Fruit fly (Drosophila melanogaster) whole organism, embryonic: Measurements from ENCODE around the gene CG46463.

ENCODE experiments used
- B-H2 ChIP-seq: fragments of 200-800 bp; sonication (Bioruptor generic); optimal IDR thresholded peaks from 2 replicates; lab custom pipeline; 2018; ENCODE audit warnings: missing biosample characterization, mild to moderate bottlenecking, missing genetic modification characterization
- BEAF-32 ChIP-seq: fragments of 200-800 bp; sonication (Bioruptor generic); optimal IDR thresholded peaks from 3 replicates; lab custom pipeline; 2017; ENCODE audit warnings: missing biosample characterization, missing genetic modification characterization, mild to moderate bottlenecking, moderate library complexity, missing genetic modification reagents
- Blimp-1 ChIP-seq: fragments of 200-800 bp; sonication (Bioruptor generic); optimal IDR thresholded peaks from 3 replicates; lab custom pipeline; 2018; ENCODE audit warnings: missing biosample characterization, missing genetic modification characterization, mild to moderate bottlenecking, moderate library complexity, missing genetic modification reagents
- BtbVII ChIP-seq: fragments of 200-800 bp; sonication (Bioruptor generic); optimal IDR thresholded peaks from 3 replicates; lab custom pipeline; 2017; ENCODE audit warnings: missing biosample characterization, mild to moderate bottlenecking, missing genetic modification characterization
- CG10274 ChIP-seq: fragments of 200-800 bp; sonication (Bioruptor generic); optimal IDR thresholded peaks from 3 replicates; lab custom pipeline; 2017; ENCODE audit warnings: missing biosample characterization, mild to moderate bottlenecking, missing genetic modification characterization
- CG10565 ChIP-seq: fragments of 200-800 bp; sonication (Bioruptor generic); optimal IDR thresholded peaks from 3 replicates; lab custom pipeline; 2016; ENCODE audit warnings: missing biosample characterization, mild to moderate bottlenecking, missing genetic modification characterization
- CG12219 ChIP-seq: fragments of 200-800 bp; sonication (Bioruptor generic); optimal IDR thresholded peaks from 3 replicates; lab custom pipeline; 2018; ENCODE audit warnings: missing biosample characterization, mild to moderate bottlenecking, missing genetic modification characterization
- CG14050 ChIP-seq: fragments of 200-800 bp; sonication (Bioruptor generic); IDR thresholded peaks from 3 replicates; pipeline ENCODE4 v1.3.6; 2022; ENCODE audit warnings: missing biosample characterization, missing genetic modification characterization
- CG17361 ChIP-seq: fragments of 200-800 bp; sonication (Bioruptor generic); IDR thresholded peaks from 3 replicates; pipeline ENCODE4 v1.3.6; 2022; ENCODE audit warnings: missing biosample characterization, missing genetic modification characterization
- CG2120 ChIP-seq: fragments of 200-800 bp; sonication (Bioruptor generic); optimal IDR thresholded peaks from 3 replicates; lab custom pipeline; 2016; ENCODE audit warnings: missing biosample characterization, missing genetic modification characterization
- CG34376 ChIP-seq: fragments of 200-800 bp; sonication (Bioruptor generic); optimal IDR thresholded peaks from 2 replicates; lab custom pipeline; 2018; ENCODE audit warnings: missing biosample characterization, mild to moderate bottlenecking, missing genetic modification characterization
- CG4404 ChIP-seq: fragments of 200-800 bp; sonication (Bioruptor generic); IDR thresholded peaks from 2 replicates; pipeline ENCODE4 v1.3.6; 2022; ENCODE audit warnings: missing biosample characterization, missing genetic modification characterization
- CG6272 ChIP-seq: fragments of 200-800 bp; sonication (Bioruptor generic); IDR thresholded peaks from 2 replicates; pipeline ENCODE4 v1.3.6; 2022; ENCODE audit warnings: missing biosample characterization, missing genetic modification characterization
- CG8359 ChIP-seq: fragments of 200-800 bp; sonication (Bioruptor generic); optimal IDR thresholded peaks from 2 replicates; lab custom pipeline; 2017; ENCODE audit warnings: missing biosample characterization, mild to moderate bottlenecking, missing genetic modification characterization, borderline replicate concordance
- CG9817 ChIP-seq: fragments of 200-800 bp; sonication (Bioruptor generic); optimal IDR thresholded peaks from 2 replicates; lab custom pipeline; 2018; ENCODE audit warnings: missing biosample characterization, mild to moderate bottlenecking, missing genetic modification characterization, moderate library complexity
- CkIIα-i1 ChIP-seq: fragments of 200-800 bp; sonication (Bioruptor generic); IDR thresholded peaks from 2 replicates; pipeline ENCODE4 v1.3.6; 2022; ENCODE audit warnings: missing biosample characterization, missing genetic modification characterization
- D19B ChIP-seq: fragments of 200-800 bp; sonication (Bioruptor generic); optimal IDR thresholded peaks from 2 replicates; lab custom pipeline; 2017; ENCODE audit warnings: missing biosample characterization, mild to moderate bottlenecking, missing genetic modification characterization
- Dbx ChIP-seq: fragments of 200-800 bp; sonication (Bioruptor generic); IDR thresholded peaks from 3 replicates; pipeline ENCODE4 v1.3.6; 2022; ENCODE audit warnings: missing biosample characterization, missing genetic modification characterization
- Dek ChIP-seq: fragments of 200-800 bp; sonication (Bioruptor generic); optimal IDR thresholded peaks from 3 replicates; lab custom pipeline; 2019; ENCODE audit warnings: missing biosample characterization, mild to moderate bottlenecking, missing genetic modification characterization, moderate library complexity
- Doc3 ChIP-seq: fragments of 200-800 bp; sonication (Bioruptor generic); IDR thresholded peaks from 3 replicates; pipeline ENCODE4 v1.3.6; 2022; ENCODE audit warnings: missing biosample characterization, missing genetic modification characterization; ENCODE audit not compliant: partially characterized antibody
- Fer2 ChIP-seq: fragments of 200-800 bp; sonication (Bioruptor generic); optimal IDR thresholded peaks from 2 replicates; lab custom pipeline; 2018; ENCODE audit warnings: missing biosample characterization, mild to moderate bottlenecking, missing genetic modification characterization, moderate library complexity
- H2.0 ChIP-seq: fragments of 200-800 bp; sonication (Bioruptor generic); IDR thresholded peaks from 2 replicates; pipeline ENCODE4 v1.3.6; 2022; ENCODE audit warnings: missing biosample characterization, missing genetic modification characterization
- Mad ChIP-seq: fragments of 200-800 bp; sonication (Bioruptor generic); optimal IDR thresholded peaks from 2 replicates; lab custom pipeline; 2016; ENCODE audit warnings: missing biosample characterization, missing genetic modification characterization
- NK7.1 ChIP-seq: fragments of 200-800 bp; sonication (Bioruptor generic); optimal IDR thresholded peaks from 3 replicates; lab custom pipeline; 2016; ENCODE audit warnings: missing biosample characterization, missing genetic modification characterization
- Neu2 ChIP-seq: fragments of 200-800 bp; sonication (Bioruptor generic); optimal IDR thresholded peaks from 3 replicates; lab custom pipeline; 2016; ENCODE audit warnings: missing biosample characterization, missing genetic modification characterization, borderline replicate concordance
- Sox102F ChIP-seq: fragments of 200-800 bp; sonication (Bioruptor generic); optimal IDR thresholded peaks from 2 replicates; lab custom pipeline; 2018; ENCODE audit warnings: missing biosample characterization, mild to moderate bottlenecking, missing genetic modification characterization, moderate library complexity
- Sry-δ ChIP-seq: fragments of 200-800 bp; sonication (Bioruptor generic); optimal IDR thresholded peaks from 2 replicates; lab custom pipeline; 2016; ENCODE audit warnings: missing biosample characterization, missing genetic modification characterization
- Ssrp ChIP-seq: fragments of 200-800 bp; sonication (Bioruptor generic); optimal IDR thresholded peaks from 2 replicates; lab custom pipeline; 2018; ENCODE audit warnings: missing biosample characterization, mild to moderate bottlenecking, missing genetic modification characterization, moderate library complexity
- ac ChIP-seq: fragments of 200-800 bp; sonication (Bioruptor generic); optimal IDR thresholded peaks from 3 replicates; lab custom pipeline; 2017; ENCODE audit warnings: missing biosample characterization, mild to moderate bottlenecking, missing genetic modification characterization
- bbx ChIP-seq: fragments of 200-800 bp; sonication (Bioruptor generic); IDR thresholded peaks from 2 replicates; pipeline ENCODE4 v1.3.6; 2022; ENCODE audit warnings: missing biosample characterization, missing genetic modification characterization; ENCODE audit not compliant: partially characterized antibody
- chif ChIP-seq, 2 experiments: fragments of 200-800 bp; sonication (Bioruptor generic); optimal IDR thresholded peaks; 3 replicates each; lab custom pipeline; 2016; ENCODE audit warnings: missing biosample characterization in 2 of 2, missing genetic modification characterization in 2 of 2
- ci ChIP-seq: fragments of 200-800 bp; sonication (Bioruptor generic); IDR thresholded peaks from 3 replicates; pipeline ENCODE4 v1.3.6; 2022; ENCODE audit warnings: missing biosample characterization, missing genetic modification characterization
- crol ChIP-seq: fragments of 200-800 bp; sonication (Bioruptor generic); IDR thresholded peaks from 2 replicates; pipeline ENCODE4 v1.3.6; 2022; ENCODE audit warnings: missing biosample characterization, missing genetic modification characterization
- dysf ChIP-seq: fragments of 200-800 bp; sonication (Bioruptor generic); IDR thresholded peaks from 3 replicates; pipeline ENCODE4 v1.3.6; 2022; ENCODE audit warnings: missing biosample characterization, missing genetic modification characterization
- gcm ChIP-seq: fragments of 200-800 bp; sonication (Bioruptor generic); optimal IDR thresholded peaks from 2 replicates; lab custom pipeline; 2019; ENCODE audit warnings: missing biosample characterization, mild to moderate bottlenecking, missing genetic modification characterization, moderate library complexity
- gcm2 ChIP-seq: fragments of 200-800 bp; sonication (Bioruptor generic); optimal IDR thresholded peaks from 2 replicates; lab custom pipeline; 2016; ENCODE audit warnings: missing biosample characterization, missing genetic modification characterization
- hb ChIP-seq: fragments of 200-800 bp; sonication (Bioruptor generic); IDR thresholded peaks from 3 replicates; pipeline ENCODE4 v1.3.6; 2022; ENCODE audit warnings: missing biosample characterization, missing genetic modification characterization; ENCODE audit not compliant: partially characterized antibody
- lola ChIP-seq, 3 experiments: fragments of >200 bp in 2 of 3; fragments of 200-800 bp in 1 of 3; sonication (Bioruptor generic) in 1 of 3; optimal IDR thresholded peaks; 2 replicates each; lab custom pipeline; 2017 to 2019; ENCODE audit warnings: missing biosample characterization in 3 of 3, missing genetic modification characterization in 3 of 3, mild to moderate bottlenecking in 1 of 3, moderate library complexity in 1 of 3
- mam ChIP-seq: fragments of 200-800 bp; sonication (Bioruptor generic); optimal IDR thresholded peaks from 3 replicates; lab custom pipeline; 2016; ENCODE audit warnings: missing biosample characterization, missing genetic modification characterization
- pfk ChIP-seq: fragments of 200-800 bp; sonication (Bioruptor generic); optimal IDR thresholded peaks from 2 replicates; lab custom pipeline; 2018; ENCODE audit warnings: missing biosample characterization, mild to moderate bottlenecking, missing genetic modification characterization, moderate library complexity
- pros ChIP-seq: fragments of 200-800 bp; sonication (Bioruptor generic); optimal IDR thresholded peaks from 3 replicates; lab custom pipeline; 2019; ENCODE audit warnings: missing biosample characterization, mild to moderate bottlenecking, missing genetic modification characterization, moderate library complexity
- ranshi ChIP-seq: fragments of 200-800 bp; sonication (Bioruptor generic); IDR thresholded peaks from 2 replicates; pipeline ENCODE4 v1.3.6; 2022; ENCODE audit warnings: missing biosample characterization, missing genetic modification characterization
- sim ChIP-seq: fragments of 200-800 bp; sonication (Bioruptor generic); IDR thresholded peaks from 2 replicates; pipeline ENCODE4 v1.3.6; 2022; ENCODE audit warnings: missing biosample characterization, missing genetic modification characterization
- ssp ChIP-seq: fragments of 200-800 bp; sonication (Bioruptor generic); IDR thresholded peaks from 2 replicates; pipeline ENCODE4 v1.3.6; 2022; ENCODE audit warnings: missing biosample characterization, missing genetic modification characterization
- tap ChIP-seq: fragments of 200-800 bp; optimal IDR thresholded peaks from 3 replicates; lab custom pipeline; 2019; ENCODE audit warnings: missing biosample characterization, mild to moderate bottlenecking, missing genetic modification characterization, moderate library complexity
- toy ChIP-seq: fragments of 200-800 bp; sonication (Bioruptor generic); IDR thresholded peaks from 2 replicates; pipeline ENCODE4 v1.3.6; 2022; ENCODE audit warnings: missing biosample characterization, missing genetic modification characterization
- ttk ChIP-seq: fragments of 200-800 bp; sonication (Bioruptor generic); IDR thresholded peaks from 2 replicates; pipeline ENCODE4 v2.1.2; 2022; ENCODE audit warnings: missing biosample characterization, missing genetic modification characterization
- vnd ChIP-seq: fragments of 200-800 bp; sonication (Bioruptor generic); IDR thresholded peaks from 3 replicates; pipeline ENCODE4 v1.3.6; 2022; ENCODE audit warnings: missing biosample characterization, missing genetic modification characterization; ENCODE audit not compliant: partially characterized antibody
- zen ChIP-seq: fragments of 200-800 bp; sonication (Bioruptor generic); optimal IDR thresholded peaks from 3 replicates; lab custom pipeline; 2018; ENCODE audit warnings: missing biosample characterization, mild to moderate bottlenecking, missing genetic modification characterization, moderate library complexity

Gene CG46463

DNA sequence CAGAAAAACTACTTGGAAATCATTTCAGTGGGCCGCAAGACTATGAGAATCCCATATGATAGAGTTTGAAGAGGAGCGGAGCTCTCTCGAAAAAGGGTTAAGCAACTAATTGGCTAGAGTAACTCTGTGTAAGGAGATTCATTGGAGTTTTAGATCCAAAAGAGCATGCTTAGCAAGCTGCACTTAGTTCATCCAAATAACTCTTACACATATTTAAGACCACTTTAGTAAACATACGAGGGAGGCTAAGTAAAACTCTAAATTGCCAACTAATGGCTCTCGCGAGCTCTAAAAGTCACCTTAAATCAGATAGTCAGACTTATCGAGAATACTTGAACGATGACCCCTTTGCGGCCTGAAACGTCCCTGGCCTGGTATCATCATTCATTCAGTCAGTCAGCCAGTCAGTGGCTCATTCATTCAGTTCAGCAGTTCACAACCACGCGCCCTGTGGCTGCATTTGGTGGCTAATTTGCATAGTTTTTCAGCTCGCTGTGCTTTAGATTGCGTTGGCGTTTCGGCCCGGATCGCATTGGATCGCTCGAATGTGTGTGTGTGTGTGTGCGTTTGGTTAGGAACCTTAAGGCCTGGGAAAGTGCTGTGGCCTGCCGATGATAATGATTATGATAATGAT lies 6.1 kb upstream of the CG46463 start (continued):
- TF ChIP-seq Dek (tag; lab: Kevin White, UChicago), result no peak
- no peak for TF ChIP-seq CG12219 (GFP tag; lab: Kevin White, UChicago)
- no peak for TF ChIP-seq Neu2 (GFP tag; lab: Kevin White, UChicago)
- TF ChIP-seq CG10274, result no peak
- no peak for TF ChIP-seq CkIIα-i1 (GFP tag; lab: Robert Waterston, UW)
- TF ChIP-seq H2.0, result peak; percentile 22; the same call in 1 of the 2 replicates
- TF ChIP-seq hb (GFP tag; lab: Robert Waterston, UW), result 0 out of 3 replicates have a peak, but pooled peaks have one; percentile 30
- TF ChIP-seq ssp (GFP tag; lab: Robert Waterston, UW), result peak; percentile 53
- no peak for TF ChIP-seq lola (GFP tag; optimal IDR thresholded peaks at IDR 0.05; lab: Kevin White, UChicago)
- TF ChIP-seq chif (GFP tag; optimal IDR thresholded peaks at IDR 0.05; lab: Kevin White, UChicago), result peak in 1 of 2 experiments; percentile 4
- 0 out of 2 replicates have a peak, but pooled peaks have one; percentile 25 for TF ChIP-seq ttk (GFP tag; lab: Robert Waterston, UW)
- TF ChIP-seq pfk (GFP tag; lab: Kevin White, UChicago), result no peak
- peak; percentile 32 for TF ChIP-seq Blimp-1 (GFP tag; lab: Kevin White, UChicago)
- TF ChIP-seq bbx (GFP tag; lab: Robert Waterston, UW), result no peak
- TF ChIP-seq Sry-δ (GFP tag; lab: Kevin White, UChicago), result no peak
- TF ChIP-seq ranshi, result 0 out of 2 replicates have a peak, but pooled peaks have one; percentile 17
- TF ChIP-seq gcm2 (GFP tag; lab: Kevin White, UChicago), result no peak
- TF ChIP-seq CG4404 (GFP tag; lab: Robert Waterston, UW), result peak; percentile 31; the same call in 1 of the 2 replicates
- TF ChIP-seq NK7.1 (GFP tag; lab: Kevin White, UChicago), result no peak
- TF ChIP-seq BEAF-32 (GFP tag; lab: Kevin White, UChicago), result no peak
- TF ChIP-seq tap (tag; lab: Kevin White, UChicago), result no peak
- TF ChIP-seq dysf (GFP tag; lab: Robert Waterston, UW), result peak; percentile 73
- TF ChIP-seq ac (GFP tag; lab: Kevin White, UChicago), result no peak
- TF ChIP-seq pros, result no peak
- TF ChIP-seq sim (GFP tag; lab: Robert Waterston, UW), result no peak
- no peak for TF ChIP-seq Dbx (GFP tag; lab: Robert Waterston, UW)
- TF ChIP-seq CG6272 (GFP tag; lab: Robert Waterston, UW), result 0 out of 2 replicates have a peak, but pooled peaks have one; percentile 10
- TF ChIP-seq toy (GFP tag; lab: Robert Waterston, UW), result no peak
- no peak for TF ChIP-seq BtbVII (GFP tag; lab: Kevin White, UChicago)
- TF ChIP-seq crol, result no peak
- no peak for TF ChIP-seq Mad (GFP tag; lab: Kevin White, UChicago)
- TF ChIP-seq CG2120 (GFP tag; lab: Kevin White, UChicago), result no peak
- no peak for TF ChIP-seq Fer2
- peak; percentile 57 for TF ChIP-seq Sox102F
- no peak for TF ChIP-seq Doc3
- no peak for TF ChIP-seq B-H2
- TF ChIP-seq CG17361 (GFP tag; lab: Robert Waterston, UW), result peak; percentile 54; the same call in 1 of the 3 replicates
- no peak for TF ChIP-seq gcm (GFP tag; lab: Kevin White, UChicago)
- TF ChIP-seq CG8359 (GFP tag; lab: Kevin White, UChicago), result no peak
- TF ChIP-seq CG14050, result no peak
- peak; percentile 25 for TF ChIP-seq Ssrp
- no peak for TF ChIP-seq D19B (GFP tag; lab: Kevin White, UChicago)
- no peak for TF ChIP-seq zen (tag; lab: Kevin White, UChicago)
- TF ChIP-seq ci (GFP tag; lab: Robert Waterston, UW), result no peak
- TF ChIP-seq CG10565 (GFP tag; lab: Kevin White, UChicago), result no peak
- TF ChIP-seq vnd (GFP tag; lab: Robert Waterston, UW), result no peak
- peak; percentile 9 for TF ChIP-seq CG9817 (tag; lab: Kevin White, UChicago)
- no peak for TF ChIP-seq CG34376
- TF ChIP-seq mam (GFP tag; lab: Kevin White, UChicago), result no peak
